Worm (Caenorhabditis elegans) whole organism, early embryonic: Measurements from ENCODE around the gene nhr-40.
A peak's percentile ranks its signal among the peaks of the same experiment; 100 is the strongest.

Source experiments
- B0310.2 ChIP-seq: sonication (generic microtip); optimal IDR thresholded peaks from 2 replicates; lab custom pipeline; 2016; ENCODE audit warnings: mild to moderate bottlenecking, missing genetic modification characterization, missing compliant biosample characterization
- F13C5.2 ChIP-seq: sonication (generic microtip); optimal IDR thresholded peaks from 2 replicates; lab custom pipeline; 2017; ENCODE audit warnings: mild to moderate bottlenecking, missing genetic modification characterization, inconsistent platforms, missing compliant biosample characterization
- aly-1 ChIP-seq: sonication (generic microtip); optimal IDR thresholded peaks from 2 replicates; lab custom pipeline; 2016; ENCODE audit warnings: missing genetic modification characterization, missing compliant biosample characterization
- ama-1 ChIP-seq: fragments of 150-350 bp; optimal IDR thresholded peaks from 2 replicates; lab custom pipeline; 2014
- ceh-13 ChIP-seq: fragments of 200-800 bp; sonication (Bioruptor generic); optimal IDR thresholded peaks from 2 replicates; lab custom pipeline; 2018; ENCODE audit warnings: mild to moderate bottlenecking, missing genetic modification characterization, missing compliant biosample characterization
- ceh-36 ChIP-seq: sonication (generic microtip); optimal IDR thresholded peaks from 2 replicates; lab custom pipeline; 2016; ENCODE audit warnings: missing genetic modification characterization, inconsistent platforms, missing compliant biosample characterization
- flt-1 ChIP-seq: fragments of 200-800 bp; sonication (Bioruptor generic); IDR thresholded peaks from 2 replicates; pipeline ENCODE4 v1.3.6; 2022; ENCODE audit warnings: missing genetic modification characterization, missing compliant biosample characterization
- hnd-1 ChIP-seq: sonication (generic microtip); optimal IDR thresholded peaks from 2 replicates; lab custom pipeline; 2016; ENCODE audit warnings: missing genetic modification characterization, missing compliant biosample characterization
- pes-1 ChIP-seq: fragments of 200-800 bp; sonication (Bioruptor generic); IDR thresholded peaks from 2 replicates; pipeline ENCODE4 v1.3.6; 2022; ENCODE audit warnings: missing genetic modification reagents, missing genetic modification characterization, missing compliant biosample characterization
- scrt-1 ChIP-seq: fragments of 200-800 bp; sonication (Bioruptor generic); IDR thresholded peaks from 2 replicates; pipeline ENCODE4 v1.3.6; 2022; ENCODE audit warnings: missing genetic modification characterization, missing compliant biosample characterization
- sea-1 ChIP-seq: fragments of 200-800 bp; sonication (Bioruptor generic); conservative IDR thresholded peaks from 2 replicates; pipeline ENCODE4 v1.3.6; 2022; ENCODE audit warnings: missing genetic modification characterization, missing compliant biosample characterization
- tra-4 ChIP-seq: sonication (generic microtip); optimal IDR thresholded peaks from 2 replicates; lab custom pipeline; 2017; ENCODE audit warnings: missing genetic modification characterization, missing compliant biosample characterization

- TF ChIP-seq hnd-1 (tag; lab: Kevin White, UChicago) (no peak), ceh-13 (no peak), ama-1 (no peak), ceh-36 (tag; lab: Kevin White, UChicago) (no peak), tra-4 (no peak), flt-1 (no peak), scrt-1 (GFP tag; lab: Robert Waterston, UW) (no peak), sea-1 (GFP tag; lab: Robert Waterston, UW) (no peak), aly-1 (tag; lab: Kevin White, UChicago) (no peak), B0310.2 (no peak), F13C5.2 (tag; lab: Kevin White, UChicago) (peak; percentile 4), pes-1 (GFP tag; lab: Robert Waterston, UW) (no peak)
Measured at ce11 chrX:2559399-2559798, 34.4 kb upstream of the nhr-40 start.
